Worm (Caenorhabditis elegans): ENCODE data around the gene bli-2.

DNA sequence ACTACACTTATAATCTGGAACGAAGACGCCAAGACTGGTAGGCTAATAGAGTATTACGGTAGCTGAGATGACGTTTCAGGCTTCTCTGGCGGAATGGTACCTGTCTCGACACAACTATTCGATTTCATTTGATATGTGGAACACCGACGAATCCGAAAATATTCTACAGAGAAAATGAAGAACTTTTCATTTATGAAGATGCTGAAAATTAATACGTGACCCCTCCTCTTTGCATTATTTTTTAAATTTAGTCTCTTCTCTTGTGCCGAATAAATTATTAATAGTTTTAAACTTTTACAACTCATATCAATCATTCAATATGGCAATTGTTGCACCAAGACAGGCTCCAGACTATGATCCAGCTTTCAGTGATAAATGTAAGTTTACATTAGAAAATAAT lies 13.8 kb upstream of the bli-2 start, which contains the start of gene C25H3.16:
- TF ChIP-seq him-1 (tag; optimal IDR thresholded peaks at IDR 0.05): no peak
- TF ChIP-seq dao-5 (tag; optimal IDR thresholded peaks at IDR 0.05): no peak
- no peak for TF ChIP-seq W03F9.2 (tag; optimal IDR thresholded peaks at IDR 0.05)

Data from whole organism, L4/young adult.